Worm (Caenorhabditis elegans): ENCODE measurements around the gene gex-2.

Gene gex-2

ce11 chrIV:572487-572886 lies at the start of gene gex-2:
Gene gex-2, plus strand, starts transcription at chrIV:572769.
- TF ChIP-seq ceh-39 (tag; optimal IDR thresholded peaks at IDR 0.05) (no peak), unc-120 (tag; optimal IDR thresholded peaks at IDR 0.05; ENCODE audit: poor library complexity, severe bottlenecking) (no peak), nhr-2 (tag; optimal IDR thresholded peaks at IDR 0.05) (no peak), ham-2 (GFP tag; optimal IDR thresholded peaks at IDR 0.05) (no peak), mls-2 (tag; optimal IDR thresholded peaks at IDR 0.05) (no peak), elt-1 (tag; optimal IDR thresholded peaks at IDR 0.05; ENCODE audit: borderline replicate concordance, insufficient read depth) (no peak), unc-62 (GFP tag; optimal IDR thresholded peaks at IDR 0.05) (no peak), mep-1 (tag; optimal IDR thresholded peaks at IDR 0.05) (no peak), ztf-11 (tag; optimal IDR thresholded peaks at IDR 0.05) (no peak), ceh-83 (GFP tag; optimal IDR thresholded peaks at IDR 0.05) (no peak), bed-3 (GFP tag; optimal IDR thresholded peaks at IDR 0.05) (no peak), lin-32 (GFP tag; optimal IDR thresholded peaks at IDR 0.05) (no peak), lsy-2 (tag; optimal IDR thresholded peaks at IDR 0.05) (no peak), elt-3 (tag; optimal IDR thresholded peaks at IDR 0.05) (no peak), nhr-12 (tag; optimal IDR thresholded peaks at IDR 0.05) (no peak)

ce11 chrIV:523595-523994 lies 49.0 kb upstream of the gex-2 start, which contains the start of gene asm-3:
Gene asm-3, minus strand, starts transcription at chrIV:523809.
- TF ChIP-seq mep-1 (tag; optimal IDR thresholded peaks at IDR 0.05), result no peak
- TF ChIP-seq bed-3 (GFP tag; optimal IDR thresholded peaks at IDR 0.05), result no peak
- TF ChIP-seq ceh-83 (GFP tag; optimal IDR thresholded peaks at IDR 0.05), result no peak
- no peak for TF ChIP-seq pha-4 (tag; optimal IDR thresholded peaks at IDR 0.05)
- TF ChIP-seq mab-5 (tag; optimal IDR thresholded peaks at IDR 0.05), result no peak
- no peak for TF ChIP-seq unc-120 (tag; optimal IDR thresholded peaks at IDR 0.05; ENCODE audit: poor library complexity, severe bottlenecking)
- TF ChIP-seq lin-13 (tag; optimal IDR thresholded peaks at IDR 0.05), result no peak
- TF ChIP-seq mls-2 (tag; optimal IDR thresholded peaks at IDR 0.05), result no peak

- TF ChIP-seq nhr-12 (tag; optimal IDR thresholded peaks at IDR 0.05) (no peak), lin-13 (tag; optimal IDR thresholded peaks at IDR 0.05) (no peak), ceh-43 (GFP tag; optimal IDR thresholded peaks at IDR 0.05) (no peak), M03D4.4 (tag; optimal IDR thresholded peaks at IDR 0.05) (no peak), unc-120 (tag; optimal IDR thresholded peaks at IDR 0.05; ENCODE audit: poor library complexity, severe bottlenecking) (no peak), ceh-83 (GFP tag; optimal IDR thresholded peaks at IDR 0.05) (no peak), nhr-76 (tag; optimal IDR thresholded peaks at IDR 0.05) (no peak), nhr-28 (tag; optimal IDR thresholded peaks at IDR 0.05) (no peak), unc-39 (tag; optimal IDR thresholded peaks at IDR 0.05) (no peak), blmp-1 (tag; optimal IDR thresholded peaks at IDR 0.05) (no peak), elt-3 (tag; optimal IDR thresholded peaks at IDR 0.05) (no peak), sem-2 (GFP tag; optimal IDR thresholded peaks at IDR 0.05) (no peak), flh-1 (GFP tag; optimal IDR thresholded peaks at IDR 0.05) (no peak), cnd-1 (tag; optimal IDR thresholded peaks at IDR 0.05) (no peak), sptf-1 (tag; optimal IDR thresholded peaks at IDR 0.05) (no peak), nhr-237 (tag; optimal IDR thresholded peaks at IDR 0.05) (no peak), pha-4 (tag; optimal IDR thresholded peaks at IDR 0.05) (no peak), ceh-39 (tag; optimal IDR thresholded peaks at IDR 0.05) (no peak), lsy-2 (tag; optimal IDR thresholded peaks at IDR 0.05) (no peak), hlh-1 (tag; optimal IDR thresholded peaks at IDR 0.05) (no peak)
Measured at ce11 chrIV:524352-524751, 48.2 kb upstream of the gex-2 start, which contains the start of gene W03G1.2. Gene W03G1.2, plus strand, starts transcription at chrIV:524652.

ce11 chrIV:531835-532234 lies 40.7 kb upstream of the gex-2 start, which contains the start of gene glt-7:
Gene glt-7, plus strand, starts transcription at chrIV:532135.
- no peak for TF ChIP-seq ceh-83 (GFP tag; optimal IDR thresholded peaks at IDR 0.05)
- no peak for TF ChIP-seq flh-1 (GFP tag; optimal IDR thresholded peaks at IDR 0.05)
- no peak for TF ChIP-seq unc-120 (tag; optimal IDR thresholded peaks at IDR 0.05; ENCODE audit: poor library complexity, severe bottlenecking)
- no peak for TF ChIP-seq unc-62 (GFP tag; optimal IDR thresholded peaks at IDR 0.05)
- no peak for TF ChIP-seq ces-1 (GFP tag; optimal IDR thresholded peaks at IDR 0.05)
- no peak for TF ChIP-seq ceh-39 (tag; optimal IDR thresholded peaks at IDR 0.05)
- TF ChIP-seq elt-3 (tag; optimal IDR thresholded peaks at IDR 0.05), result no peak
- TF ChIP-seq sem-2 (GFP tag; optimal IDR thresholded peaks at IDR 0.05), result no peak
- TF ChIP-seq pha-4 (tag; optimal IDR thresholded peaks at IDR 0.05), result no peak
- no peak for TF ChIP-seq ceh-43 (GFP tag; optimal IDR thresholded peaks at IDR 0.05)

DNA sequence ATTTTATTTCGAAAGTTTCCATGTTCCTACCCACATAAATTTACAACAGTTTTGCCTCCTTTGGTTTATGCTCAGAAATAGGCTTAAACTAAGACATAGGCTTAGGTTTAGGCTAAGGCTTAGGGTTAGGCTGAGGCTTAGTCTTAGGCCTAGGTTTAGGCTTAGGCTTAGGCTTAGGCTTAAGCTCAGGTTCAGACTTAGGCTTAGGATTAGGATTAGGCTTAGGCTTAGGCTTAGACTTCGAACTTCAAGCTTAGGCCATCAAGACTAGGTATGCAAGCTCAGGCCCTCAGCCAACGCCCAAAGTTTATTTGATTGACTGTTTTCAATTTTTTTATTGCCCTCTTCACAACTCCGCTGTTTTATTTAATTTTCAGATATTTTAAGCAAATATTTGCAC lies 26.7 kb upstream of the gex-2 start:
- no peak for TF ChIP-seq mab-5 (tag; optimal IDR thresholded peaks at IDR 0.05)
- TF ChIP-seq bed-3 (GFP tag; optimal IDR thresholded peaks at IDR 0.05), result no peak
- TF ChIP-seq cnd-1 (tag; optimal IDR thresholded peaks at IDR 0.05), result no peak
- no peak for TF ChIP-seq blmp-1 (tag; optimal IDR thresholded peaks at IDR 0.05)
- TF ChIP-seq pha-4 (tag; optimal IDR thresholded peaks at IDR 0.05), result no peak
- TF ChIP-seq unc-39 (tag; optimal IDR thresholded peaks at IDR 0.05), result no peak
- no peak for TF ChIP-seq ztf-11 (tag; optimal IDR thresholded peaks at IDR 0.05)
- no peak for TF ChIP-seq drap-1 (GFP tag; optimal IDR thresholded peaks at IDR 0.05)
- TF ChIP-seq hlh-1 (tag; optimal IDR thresholded peaks at IDR 0.05), result no peak
- no peak for TF ChIP-seq nhr-76 (tag; optimal IDR thresholded peaks at IDR 0.05)
- no peak for TF ChIP-seq mep-1 (tag; optimal IDR thresholded peaks at IDR 0.05)
- TF ChIP-seq nhr-237 (tag; optimal IDR thresholded peaks at IDR 0.05), result no peak
- TF ChIP-seq nhr-2 (tag; optimal IDR thresholded peaks at IDR 0.05), result no peak
- TF ChIP-seq lin-13 (tag; optimal IDR thresholded peaks at IDR 0.05), result no peak

Data from whole organism, mixed stage, embryonic.